Worm (Caenorhabditis elegans) whole organism, early embryonic: ENCODE measurements around the gene F59B10.3.

Experiments used
- B0310.2 ChIP-seq: sonication (generic microtip); optimal IDR thresholded peaks from 2 replicates; lab custom pipeline; 2016; ENCODE audit warnings: mild to moderate bottlenecking, missing genetic modification characterization, missing compliant biosample characterization
- F13C5.2 ChIP-seq: sonication (generic microtip); optimal IDR thresholded peaks from 2 replicates; lab custom pipeline; 2017; ENCODE audit warnings: mild to moderate bottlenecking, missing genetic modification characterization, inconsistent platforms, missing compliant biosample characterization
- aly-1 ChIP-seq: sonication (generic microtip); optimal IDR thresholded peaks from 2 replicates; lab custom pipeline; 2016; ENCODE audit warnings: missing genetic modification characterization, missing compliant biosample characterization
- ama-1 ChIP-seq: fragments of 150-350 bp; optimal IDR thresholded peaks from 2 replicates; lab custom pipeline; 2014
- ceh-13 ChIP-seq: fragments of 200-800 bp; sonication (Bioruptor generic); optimal IDR thresholded peaks from 2 replicates; lab custom pipeline; 2018; ENCODE audit warnings: mild to moderate bottlenecking, missing genetic modification characterization, missing compliant biosample characterization
- ceh-36 ChIP-seq: sonication (generic microtip); optimal IDR thresholded peaks from 2 replicates; lab custom pipeline; 2016; ENCODE audit warnings: missing genetic modification characterization, inconsistent platforms, missing compliant biosample characterization
- ets-7 ChIP-seq: sonication (generic microtip); optimal IDR thresholded peaks from 2 replicates; lab custom pipeline; 2016; ENCODE audit warnings: missing genotype, missing genetic modification characterization, missing compliant biosample characterization
- flt-1 ChIP-seq: fragments of 200-800 bp; sonication (Bioruptor generic); IDR thresholded peaks from 2 replicates; pipeline ENCODE4 v1.3.6; 2022; ENCODE audit warnings: missing genetic modification characterization, missing compliant biosample characterization
- hmbx-1 ChIP-seq: sonication (generic microtip); optimal IDR thresholded peaks from 2 replicates; lab custom pipeline; 2016; ENCODE audit warnings: mild to moderate bottlenecking, missing genetic modification characterization, missing compliant biosample characterization
- hmg-4 ChIP-seq: fragments of 200-800 bp; sonication (Bioruptor generic); optimal IDR thresholded peaks from 2 replicates; lab custom pipeline; 2018; ENCODE audit warnings: mild to moderate bottlenecking, missing genetic modification characterization, missing compliant biosample characterization
- hnd-1 ChIP-seq: sonication (generic microtip); optimal IDR thresholded peaks from 2 replicates; lab custom pipeline; 2016; ENCODE audit warnings: missing genetic modification characterization, missing compliant biosample characterization
- pes-1 ChIP-seq: fragments of 200-800 bp; sonication (Bioruptor generic); IDR thresholded peaks from 2 replicates; pipeline ENCODE4 v1.3.6; 2022; ENCODE audit warnings: missing genetic modification reagents, missing genetic modification characterization, missing compliant biosample characterization
- scrt-1 ChIP-seq: fragments of 200-800 bp; sonication (Bioruptor generic); IDR thresholded peaks from 2 replicates; pipeline ENCODE4 v1.3.6; 2022; ENCODE audit warnings: missing genetic modification characterization, missing compliant biosample characterization
- sea-1 ChIP-seq: fragments of 200-800 bp; sonication (Bioruptor generic); conservative IDR thresholded peaks from 2 replicates; pipeline ENCODE4 v1.3.6; 2022; ENCODE audit warnings: missing genetic modification characterization, missing compliant biosample characterization
- tbx-11 ChIP-seq: fragments of 200-800 bp; sonication (Bioruptor generic); IDR thresholded peaks from 2 replicates; pipeline ENCODE4 v1.3.6; 2022; ENCODE audit warnings: missing genetic modification characterization, missing compliant biosample characterization
- tbx-37 ChIP-seq: fragments of 200-800 bp; sonication (Bioruptor generic); conservative IDR thresholded peaks from 2 replicates; pipeline ENCODE4 v1.3.6; 2022; ENCODE audit warnings: missing genetic modification reagents, missing genetic modification characterization, missing compliant biosample characterization
- tra-4 ChIP-seq: sonication (generic microtip); optimal IDR thresholded peaks from 2 replicates; lab custom pipeline; 2017; ENCODE audit warnings: missing genetic modification characterization, missing compliant biosample characterization

F59B10.3 gene

ce11 chrII:10476039-10476438 lies 34.3 kb upstream of the F59B10.3 start, which contains the start of gene clec-58:
TSS of gene clec-58 (minus strand) at chrII:10476139.
- TF ChIP-seq sea-1 (GFP tag; lab: Robert Waterston, UW) (no peak), tbx-37 (GFP tag; lab: Robert Waterston, UW) (no peak), B0310.2 (tag; lab: Kevin White, UChicago) (no peak), tbx-11 (no peak), tra-4 (tag; lab: Kevin White, UChicago) (no peak), hnd-1 (tag; lab: Kevin White, UChicago) (no peak), flt-1 (GFP tag; lab: Robert Waterston, UW) (no peak), ceh-13 (GFP tag; lab: Kevin White, UChicago) (no peak)

- TF ChIP-seq hnd-1 (tag; lab: Kevin White, UChicago) (no peak), ets-7 (tag; lab: Kevin White, UChicago) (no peak), hmbx-1 (no peak), F13C5.2 (no peak), flt-1 (GFP tag; lab: Robert Waterston, UW) (no peak), aly-1 (tag; lab: Kevin White, UChicago) (no peak), scrt-1 (no peak), ceh-13 (GFP tag; lab: Kevin White, UChicago) (no peak)
Measured at ce11 chrII:10476959-10477358, 33.4 kb upstream of the F59B10.3 start, which contains the start of gene ZK666.4. TSS of gene ZK666.4 (plus strand) at chrII:10477259.

- TF ChIP-seq ceh-13 (GFP tag; lab: Kevin White, UChicago), result no peak
- no peak for TF ChIP-seq ets-7 (tag; lab: Kevin White, UChicago)
- TF ChIP-seq flt-1 (GFP tag; lab: Robert Waterston, UW), result no peak
- TF ChIP-seq pes-1 (GFP tag; lab: Robert Waterston, UW), result no peak
- TF ChIP-seq sea-1 (GFP tag; lab: Robert Waterston, UW), result no peak
- no peak for TF ChIP-seq B0310.2 (tag; lab: Kevin White, UChicago)
- TF ChIP-seq tbx-11, result no peak
- TF ChIP-seq aly-1 (tag; lab: Kevin White, UChicago), result no peak
- TF ChIP-seq hmg-4 (GFP tag; lab: Kevin White, UChicago), result no peak
- TF ChIP-seq tbx-37 (GFP tag; lab: Robert Waterston, UW), result no peak
- TF ChIP-seq scrt-1, result no peak
Measured at ce11 chrII:10479348-10479747, 31.0 kb upstream of the F59B10.3 start, which contains the start of gene clec-59. TSS of gene clec-59 (minus strand) at chrII:10479448.

- TF ChIP-seq hnd-1 (tag; lab: Kevin White, UChicago) (no peak), B0310.2 (tag; lab: Kevin White, UChicago) (no peak), hmbx-1 (no peak), ama-1 (lab: Kevin White, UChicago) (no peak), scrt-1 (no peak), ets-7 (tag; lab: Kevin White, UChicago) (no peak), ceh-13 (GFP tag; lab: Kevin White, UChicago) (no peak), flt-1 (GFP tag; lab: Robert Waterston, UW) (no peak), hmg-4 (GFP tag; lab: Kevin White, UChicago) (no peak), sea-1 (GFP tag; lab: Robert Waterston, UW) (no peak), pes-1 (GFP tag; lab: Robert Waterston, UW) (no peak), ceh-36 (tag; lab: Kevin White, UChicago) (no peak), tbx-37 (GFP tag; lab: Robert Waterston, UW) (no peak)
Measured at ce11 chrII:10480043-10480442, 30.3 kb upstream of the F59B10.3 start.

ce11 chrII:10481824-10482556 lies 28.4 kb upstream of the F59B10.3 start, which contains the start of the genes clec-60 and ZK666.11:
TSS of gene clec-60 (minus strand) at chrII:10481874.
TSS of gene ZK666.11 (plus strand) at chrII:10482522.
- TF ChIP-seq scrt-1 (no peak), ceh-13 (GFP tag; lab: Kevin White, UChicago) (no peak), B0310.2 (tag; lab: Kevin White, UChicago) (no peak), sea-1 (GFP tag; lab: Robert Waterston, UW) (no peak), tbx-11 (no peak), hmg-4 (GFP tag; lab: Kevin White, UChicago) (no peak), tra-4 (tag; lab: Kevin White, UChicago) (no peak), ceh-36 (tag; lab: Kevin White, UChicago) (no peak), tbx-37 (GFP tag; lab: Robert Waterston, UW) (no peak), hnd-1 (tag; lab: Kevin White, UChicago) (no peak), ets-7 (tag; lab: Kevin White, UChicago) (no peak), flt-1 (GFP tag; lab: Robert Waterston, UW) (no peak), hmbx-1 (no peak), aly-1 (tag; lab: Kevin White, UChicago) (no peak), ama-1 (lab: Kevin White, UChicago) (no peak), pes-1 (GFP tag; lab: Robert Waterston, UW) (no peak), F13C5.2 (no peak)

ce11 chrII:10482899-10483298 lies 27.4 kb upstream of the F59B10.3 start:
- TF ChIP-seq ets-7 (tag; lab: Kevin White, UChicago) (no peak), hmbx-1 (no peak), tbx-37 (GFP tag; lab: Robert Waterston, UW) (no peak), tbx-11 (no peak), B0310.2 (tag; lab: Kevin White, UChicago) (no peak), flt-1 (GFP tag; lab: Robert Waterston, UW) (no peak), hnd-1 (tag; lab: Kevin White, UChicago) (no peak), F13C5.2 (no peak), scrt-1 (no peak), hmg-4 (GFP tag; lab: Kevin White, UChicago) (no peak), sea-1 (GFP tag; lab: Robert Waterston, UW) (no peak), ceh-36 (tag; lab: Kevin White, UChicago) (no peak), ama-1 (lab: Kevin White, UChicago) (no peak), ceh-13 (GFP tag; lab: Kevin White, UChicago) (no peak), tra-4 (tag; lab: Kevin White, UChicago) (no peak), aly-1 (tag; lab: Kevin White, UChicago) (no peak), pes-1 (GFP tag; lab: Robert Waterston, UW) (no peak)
